Worm (Caenorhabditis elegans) whole organism, L4/young adult: ENCODE measurements around the gene fbxc-53.

Experiments used
- dao-5 ChIP-seq: sonication (generic microtip); optimal IDR thresholded peaks from 2 replicates; lab custom pipeline; 2016; ENCODE audit warnings: missing genotype, missing genetic modification characterization, moderate library complexity, missing compliant biosample characterization
- him-1 ChIP-seq: sonication (generic microtip); optimal IDR thresholded peaks from 2 replicates; lab custom pipeline; 2016; ENCODE audit warnings: missing genotype, missing genetic modification reagents, missing genetic modification characterization, missing compliant biosample characterization

ce11 chrII:3673493-3673892 is 37.6 kb upstream of the fbxc-53 start, which contains the start of gene sea-1:
- TF ChIP-seq him-1 (tag; lab: Kevin White, UChicago) (no peak), dao-5 (tag; lab: Kevin White, UChicago) (no peak)
